Worm (Caenorhabditis elegans): ENCODE data around the gene rip-1.

DNA sequence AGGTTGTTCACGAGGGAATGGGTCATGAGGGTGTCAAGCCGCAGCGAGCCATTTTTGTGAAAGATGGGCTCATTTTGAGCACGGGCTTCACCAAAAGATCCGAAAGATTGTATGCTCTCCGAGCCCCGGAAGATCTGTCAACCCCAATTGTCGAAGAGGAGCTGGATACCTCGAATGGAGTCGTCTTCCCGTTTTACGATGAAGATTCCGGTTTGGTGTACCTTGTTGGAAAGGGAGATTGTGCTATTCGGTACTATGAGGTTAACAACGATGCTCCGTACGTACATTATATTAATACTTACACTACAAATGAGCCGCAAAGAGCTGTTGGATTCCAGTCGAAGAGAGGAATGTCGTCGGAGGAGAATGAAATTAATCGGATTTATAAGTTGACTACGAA is 7.4 kb downstream of the rip-1 start:
- no peak for TF ChIP-seq snpc-4 (tag; optimal IDR thresholded peaks at IDR 0.05)
- no peak for TF ChIP-seq lin-13 (GFP tag; optimal IDR thresholded peaks at IDR 0.05)
- no peak for TF ChIP-seq nhr-19 (GFP tag; conservative IDR thresholded peaks at IDR 0.05)
- TF ChIP-seq mdl-1 (tag; optimal IDR thresholded peaks at IDR 0.05), result no peak
- TF ChIP-seq nhr-237 (tag; optimal IDR thresholded peaks at IDR 0.05), result no peak
- no peak for TF ChIP-seq xbp-1 (tag; optimal IDR thresholded peaks at IDR 0.05)
- TF ChIP-seq nhr-76 (tag; optimal IDR thresholded peaks at IDR 0.05), result no peak
- TF ChIP-seq tlp-1 (tag; optimal IDR thresholded peaks at IDR 0.05), result no peak
- no peak for TF ChIP-seq nhr-28 (tag; optimal IDR thresholded peaks at IDR 0.05)
- no peak for TF ChIP-seq unc-86 (tag; optimal IDR thresholded peaks at IDR 0.05)
- TF ChIP-seq fkh-10 (GFP tag; optimal IDR thresholded peaks at IDR 0.05), result no peak
